Fruit fly (Drosophila melanogaster) whole organism, adult: ENCODE results near the gene CG13054.

Experiments
- CG11617 ChIP-seq: fragments of 200-800 bp; sonication (Bioruptor generic); optimal IDR thresholded peaks from 2 replicates; lab custom pipeline; 2017; ENCODE audit warnings: mild to moderate bottlenecking, missing biosample characterization, missing genetic modification reagents, missing genetic modification characterization
- CG14711 ChIP-seq: fragments of 200-800 bp; sonication (Bioruptor generic); optimal IDR thresholded peaks from 2 replicates; lab custom pipeline; 2018; ENCODE audit warnings: missing biosample characterization, mild to moderate bottlenecking, missing genetic modification characterization, moderate library complexity
- CG33017 ChIP-seq: fragments of 200-800 bp; sonication (Bioruptor generic); optimal IDR thresholded peaks from 2 replicates; lab custom pipeline; 2018; ENCODE audit warnings: missing biosample characterization, mild to moderate bottlenecking, missing genetic modification characterization, moderate library complexity
- CG7045 ChIP-seq: fragments of 200-800 bp; sonication (Bioruptor generic); optimal IDR thresholded peaks from 2 replicates; lab custom pipeline; 2017; ENCODE audit warnings: missing biosample characterization, mild to moderate bottlenecking, missing genetic modification characterization
- bab1 ChIP-seq: fragments of 200-800 bp; sonication (Bioruptor generic); optimal IDR thresholded peaks from 3 replicates; lab custom pipeline; 2019; ENCODE audit warnings: missing biosample characterization, mild to moderate bottlenecking, missing genetic modification characterization, moderate library complexity
- kay ChIP-seq: fragments of 200-800 bp; sonication (Bioruptor generic); peaks from one replicate; lab custom pipeline; 2016; ENCODE audit warnings: missing biosample characterization, missing genetic modification characterization, borderline replicate concordance
- ovo ChIP-seq: fragments of 200-800 bp; sonication (Bioruptor generic); optimal IDR thresholded peaks from 2 replicates; lab custom pipeline; 2016; ENCODE audit warnings: missing biosample characterization, missing genetic modification characterization
- pad ChIP-seq: fragments of 200-800 bp; sonication (Bioruptor generic); optimal IDR thresholded peaks from 3 replicates; lab custom pipeline; 2017; ENCODE audit warnings: missing biosample characterization, missing genetic modification characterization, mild to moderate bottlenecking, moderate library complexity, missing genetic modification reagents

dm6 chr3L:16291678-16292077 lies 34.7 kb upstream of the CG13054 start:
- TF ChIP-seq CG33017 (no peak), ovo (no peak), kay (GFP tag; lab: Kevin White, UChicago) (no peak), bab1 (GFP tag; lab: Kevin White, UChicago) (no peak), CG7045 (GFP tag; lab: Kevin White, UChicago) (no peak), CG14711 (tag; lab: Kevin White, UChicago) (no peak), pad (GFP tag; lab: Kevin White, UChicago) (no peak), CG11617 (GFP tag; lab: Kevin White, UChicago) (no peak)
